Worm (Caenorhabditis elegans) whole organism, L3 larva: ENCODE results near the gene F48E8.4.

Experiments used
- R02D3.7 ChIP-seq: fragments of 150-350 bp; optimal IDR thresholded peaks from 2 replicates; lab custom pipeline; 2014; ENCODE audit warnings: missing biosample characterization, missing genetic modification characterization
- ZK546.5 ChIP-seq: sonication (generic microtip); optimal IDR thresholded peaks from 2 replicates; lab custom pipeline; 2017; ENCODE audit warnings: missing biosample characterization, missing genetic modification characterization
- aly-2 ChIP-seq: fragments of 150-350 bp; optimal IDR thresholded peaks from 2 replicates; lab custom pipeline; 2014; ENCODE audit warnings: missing biosample characterization, missing genetic modification characterization
- ama-1 ChIP-seq: fragments of 150-350 bp; optimal IDR thresholded peaks from 2 replicates; lab custom pipeline; 2018
- ceh-16 ChIP-seq: sonication (generic microtip); optimal IDR thresholded peaks from 2 replicates; lab custom pipeline; 2017; ENCODE audit warnings: missing biosample characterization, missing genetic modification characterization
- ceh-28 ChIP-seq: fragments of 150-350 bp; optimal IDR thresholded peaks from 2 replicates; lab custom pipeline; 2014; ENCODE audit warnings: missing biosample characterization, missing genetic modification reagents, missing genetic modification characterization
- ceh-82 ChIP-seq: fragments of 150-350 bp; optimal IDR thresholded peaks from 2 replicates; lab custom pipeline; 2014; ENCODE audit warnings: missing biosample characterization, missing genetic modification characterization
- ceh-9 ChIP-seq: sonication (generic microtip); optimal IDR thresholded peaks from 2 replicates; lab custom pipeline; 2018; ENCODE audit warnings: missing biosample characterization, missing genetic modification characterization
- daf-12 ChIP-seq: fragments of 150-350 bp; optimal IDR thresholded peaks from 2 replicates; lab custom pipeline; 2014; ENCODE audit warnings: missing biosample characterization, missing genetic modification reagents, missing genetic modification characterization
- egl-27 ChIP-seq: sonication (generic microtip); optimal IDR thresholded peaks from 4 replicates; lab custom pipeline; 2017; ENCODE audit warnings: missing biosample characterization, missing genetic modification reagents, missing genetic modification characterization
- egl-5 ChIP-seq: fragments of 150-350 bp; optimal IDR thresholded peaks from 2 replicates; lab custom pipeline; 2017; ENCODE audit warnings: missing biosample characterization, missing genetic modification reagents, missing genetic modification characterization, inconsistent platforms
- elt-1 ChIP-seq: fragments of 150-350 bp; optimal IDR thresholded peaks from 2 replicates; lab custom pipeline; 2014; ENCODE audit warnings: missing biosample characterization, missing genetic modification characterization
- elt-2 ChIP-seq: sonication (generic microtip); optimal IDR thresholded peaks from 2 replicates; lab custom pipeline; 2016; ENCODE audit warnings: missing genetic modification reagents, mild to moderate bottlenecking, missing genetic modification characterization, missing compliant biosample characterization
- elt-3 ChIP-seq, 3 experiments: fragments of 150-350 bp in 1 of 3; sonication (generic microtip) in 2 of 3; optimal IDR thresholded peaks; 2 replicates in 2 of 3; 4 replicates in 1 of 3; lab custom pipeline; 2014 to 2017; ENCODE audit warnings: missing biosample characterization in 3 of 3, missing genetic modification characterization in 3 of 3
- eor-1 ChIP-seq, 2 experiments: fragments of 150-350 bp; optimal IDR thresholded peaks; 2 replicates each; lab custom pipeline; 2014 to 2018; ENCODE audit warnings: missing biosample characterization in 2 of 2, missing genetic modification characterization in 2 of 2
- fkh-10 ChIP-seq: sonication (generic microtip); optimal IDR thresholded peaks from 2 replicates; lab custom pipeline; 2017; ENCODE audit warnings: missing biosample characterization, missing genetic modification reagents, missing genetic modification characterization
- fkh-2 ChIP-seq: fragments of 150-350 bp; optimal IDR thresholded peaks from 2 replicates; lab custom pipeline; 2014; ENCODE audit warnings: missing biosample characterization, missing genetic modification reagents, missing genetic modification characterization
- fos-1 ChIP-seq: fragments of 150-350 bp; optimal IDR thresholded peaks from 2 replicates; lab custom pipeline; 2014; ENCODE audit warnings: missing biosample characterization, missing genetic modification characterization
- hmg-11 ChIP-seq: sonication (generic microtip); optimal IDR thresholded peaks from 2 replicates; lab custom pipeline; 2016; ENCODE audit warnings: missing genetic modification characterization, missing compliant biosample characterization
- jun-1 ChIP-seq: fragments of 150-350 bp; optimal IDR thresholded peaks from 2 replicates; lab custom pipeline; 2014; ENCODE audit warnings: missing biosample characterization, missing genetic modification reagents, missing genetic modification characterization
- lin-15B ChIP-seq: fragments of 150-350 bp; optimal IDR thresholded peaks from 2 replicates; lab custom pipeline; 2014; ENCODE audit warnings: missing biosample characterization, missing genetic modification characterization
- lin-39 ChIP-seq: fragments of 150-350 bp; optimal IDR thresholded peaks from 2 replicates; lab custom pipeline; 2018; ENCODE audit warnings: missing biosample characterization, missing genetic modification reagents, missing genetic modification characterization
- lsy-12 ChIP-seq: sonication (generic microtip); optimal IDR thresholded peaks from 2 replicates; lab custom pipeline; 2016; ENCODE audit warnings: mild to moderate bottlenecking, missing genetic modification characterization, missing compliant biosample characterization
- mdl-1 ChIP-seq: fragments of 150-350 bp; optimal IDR thresholded peaks from 2 replicates; lab custom pipeline; 2014; ENCODE audit warnings: missing biosample characterization, missing genetic modification characterization
- mml-1 ChIP-seq: fragments of 150-350 bp; sonication (generic microtip); optimal IDR thresholded peaks from 3 replicates; lab custom pipeline; 2014; ENCODE audit warnings: missing biosample characterization, missing genetic modification characterization
- nfya-1 ChIP-seq: sonication (generic microtip); optimal IDR thresholded peaks from 2 replicates; lab custom pipeline; 2017; ENCODE audit warnings: missing genetic modification characterization, mild to moderate bottlenecking, missing compliant biosample characterization, antibody characterized with exemption, moderate library complexity; ENCODE audit not compliant: insufficient read depth
- nhr-11 ChIP-seq: fragments of 150-350 bp; optimal IDR thresholded peaks from 2 replicates; lab custom pipeline; 2014; ENCODE audit warnings: missing biosample characterization, missing genetic modification characterization
- nhr-12 ChIP-seq: fragments of 150-350 bp; optimal IDR thresholded peaks from 2 replicates; lab custom pipeline; 2014; ENCODE audit warnings: missing biosample characterization, missing genetic modification characterization
- nhr-23 ChIP-seq: fragments of 150-350 bp; optimal IDR thresholded peaks from 2 replicates; lab custom pipeline; 2014; ENCODE audit warnings: missing biosample characterization, missing genetic modification reagents, missing genetic modification characterization
- nhr-237 ChIP-seq: fragments of 150-350 bp; optimal IDR thresholded peaks from 2 replicates; lab custom pipeline; 2014; ENCODE audit warnings: missing biosample characterization, missing genetic modification characterization
- nhr-25 ChIP-seq: sonication (generic microtip); optimal IDR thresholded peaks from 2 replicates; lab custom pipeline; 2017; ENCODE audit warnings: missing biosample characterization, missing genetic modification characterization
- nhr-28 ChIP-seq: fragments of 150-350 bp; optimal IDR thresholded peaks from 2 replicates; lab custom pipeline; 2014; ENCODE audit warnings: missing biosample characterization, missing genetic modification characterization
- nhr-43 ChIP-seq: sonication (generic microtip); optimal IDR thresholded peaks from 2 replicates; lab custom pipeline; 2016; ENCODE audit warnings: mild to moderate bottlenecking, missing genetic modification characterization, missing compliant biosample characterization; ENCODE audit not compliant: poor library complexity, severe bottlenecking
- nhr-67 ChIP-seq: fragments of 150-350 bp; optimal IDR thresholded peaks from 2 replicates; lab custom pipeline; 2014; ENCODE audit warnings: missing biosample characterization, missing genetic modification characterization
- nhr-76 ChIP-seq: fragments of 150-350 bp; sonication (generic microtip); optimal IDR thresholded peaks from 5 replicates; lab custom pipeline; 2014; ENCODE audit warnings: missing biosample characterization, missing genetic modification characterization
- nhr-77 ChIP-seq: fragments of 150-350 bp; optimal IDR thresholded peaks from 2 replicates; lab custom pipeline; 2014; ENCODE audit warnings: missing biosample characterization, missing genetic modification characterization
- pha-4 ChIP-seq: fragments of 150-350 bp; optimal IDR thresholded peaks from 2 replicates; lab custom pipeline; 2014; ENCODE audit warnings: missing biosample characterization, missing genetic modification reagents, missing genetic modification characterization
- pqm-1 ChIP-seq: fragments of 150-350 bp; optimal IDR thresholded peaks from 2 replicates; lab custom pipeline; 2017; ENCODE audit warnings: missing biosample characterization, missing genetic modification characterization, inconsistent platforms
- skn-1 ChIP-seq: fragments of 150-350 bp; optimal IDR thresholded peaks from 2 replicates; lab custom pipeline; 2014; ENCODE audit warnings: missing biosample characterization, missing genetic modification characterization
- snpc-4 ChIP-seq: fragments of 150-350 bp; optimal IDR thresholded peaks from 2 replicates; lab custom pipeline; 2014; ENCODE audit warnings: missing biosample characterization, missing genetic modification characterization
- tbx-2 ChIP-seq: sonication (generic microtip); optimal IDR thresholded peaks from 2 replicates; lab custom pipeline; 2016; ENCODE audit warnings: mild to moderate bottlenecking, missing genetic modification characterization, missing compliant biosample characterization
- unc-39 ChIP-seq: sonication (generic microtip); optimal IDR thresholded peaks from 4 replicates; lab custom pipeline; 2017; ENCODE audit warnings: missing biosample characterization, missing genetic modification characterization
- unc-62 ChIP-seq: fragments of 150-350 bp; sonication (generic microtip); optimal IDR thresholded peaks from 4 replicates; lab custom pipeline; 2014; ENCODE audit warnings: missing biosample characterization, missing genetic modification reagents, missing genetic modification characterization
- zag-1 ChIP-seq: fragments of 150-350 bp; optimal IDR thresholded peaks from 2 replicates; lab custom pipeline; 2014; ENCODE audit warnings: missing biosample characterization, missing genetic modification characterization
- ztf-11 ChIP-seq: fragments of 150-350 bp; optimal IDR thresholded peaks from 2 replicates; lab custom pipeline; 2014; ENCODE audit warnings: missing biosample characterization, missing genetic modification characterization
- ztf-4 ChIP-seq: fragments of 150-350 bp; optimal IDR thresholded peaks from 2 replicates; lab custom pipeline; 2014; ENCODE audit warnings: missing biosample characterization, missing genetic modification characterization

Gene F48E8.4

ce11 chrIII:5500732-5501131 is 47.3 kb downstream of the F48E8.4 start:
- TF ChIP-seq nhr-12 (no peak), aly-2 (tag; lab: Kevin White, UChicago) (no peak)

ce11 chrIII:5501358-5502287 is 48.2 kb downstream of the F48E8.4 start, which contains the start of gene R02F2.1:
TSS of gene R02F2.1 (plus strand) at chrIII:5501885.
- no peak for TF ChIP-seq pqm-1 (tag; lab: Kevin White, UChicago)
- peak; percentile 48 for TF ChIP-seq nhr-25 (tag; lab: Kevin White, UChicago)
- TF ChIP-seq elt-2 (tag; lab: Kevin White, UChicago), result peak; percentile 20
- TF ChIP-seq elt-3 (tag; optimal IDR thresholded peaks at IDR 0.05; lab: Kevin White, UChicago), result no peak
- no peak for TF ChIP-seq nhr-11 (tag; lab: Kevin White, UChicago)
- no peak for TF ChIP-seq R02D3.7 (tag; lab: Kevin White, UChicago)
- TF ChIP-seq hmg-11 (tag; lab: Kevin White, UChicago), result peak; percentile 18
- TF ChIP-seq elt-1, result peak; percentile 3
- TF ChIP-seq pha-4 (tag; lab: Kevin White, UChicago), result peak; percentile 70
- TF ChIP-seq ama-1 (lab: Kevin White, UChicago), result peak; percentile 40
- TF ChIP-seq nhr-12, result no peak
- TF ChIP-seq, all 47 proteins: peak for 6

ce11 chrIII:5502915-5503575 is 49.7 kb downstream of the F48E8.4 start:
- no peak for TF ChIP-seq egl-27 (tag; lab: Kevin White, UChicago)
- peak; percentile 44 for TF ChIP-seq ama-1 (lab: Kevin White, UChicago)
- TF ChIP-seq ceh-9 (tag; lab: Kevin White, UChicago), result no peak
- TF ChIP-seq ceh-82 (tag; lab: Kevin White, UChicago), result no peak
- TF ChIP-seq elt-1, result peak; percentile 92
- no peak for TF ChIP-seq nhr-12
- peak; percentile 41 for TF ChIP-seq mdl-1 (tag; lab: Kevin White, UChicago)
- TF ChIP-seq snpc-4 (tag; lab: Kevin White, UChicago), result peak; percentile 39
- TF ChIP-seq nhr-67 (tag; lab: Kevin White, UChicago), result no peak
- TF ChIP-seq lin-15B (tag; lab: Kevin White, UChicago), result peak; percentile 19
- TF ChIP-seq mml-1 (tag; lab: Kevin White, UChicago), result no peak
- peak; percentile 53 for TF ChIP-seq nfya-1 (tag; lab: Kevin White, UChicago)
- TF ChIP-seq nhr-11 (tag; lab: Kevin White, UChicago), result peak; percentile 8
- no peak for TF ChIP-seq nhr-77
- no peak for TF ChIP-seq zag-1
- no peak for TF ChIP-seq aly-2 (tag; lab: Kevin White, UChicago)
- no peak for TF ChIP-seq nhr-237 (tag; lab: Kevin White, UChicago)
- peak; percentile 53 for TF ChIP-seq fkh-10 (GFP tag; lab: Kevin White, UChicago)
- TF ChIP-seq ztf-4 (tag; lab: Kevin White, UChicago), result no peak
- no peak for TF ChIP-seq fkh-2 (tag; lab: Kevin White, UChicago)
- no peak for TF ChIP-seq unc-39
- peak; percentile 3 for TF ChIP-seq unc-62 (GFP tag; lab: Kevin White, UChicago)
- peak; percentile 39 for TF ChIP-seq lsy-12 (tag; lab: Kevin White, UChicago)
- no peak for TF ChIP-seq ztf-11
- no peak for TF ChIP-seq ceh-28 (tag; lab: Kevin White, UChicago)
- TF ChIP-seq ZK546.5 (tag; lab: Kevin White, UChicago), result no peak
- TF ChIP-seq nhr-28 (tag; lab: Kevin White, UChicago), result no peak
- no peak for TF ChIP-seq ceh-16
- TF ChIP-seq skn-1 (tag; lab: Kevin White, UChicago), result peak; percentile 57
- peak; percentile 29 for TF ChIP-seq lin-39 (tag; lab: Kevin White, UChicago)
- peak; percentile 85 for TF ChIP-seq nhr-23 (tag; lab: Kevin White, UChicago)
- TF ChIP-seq nhr-76 (tag; lab: Kevin White, UChicago), result no peak
- no peak for TF ChIP-seq tbx-2 (tag; lab: Kevin White, UChicago)
- TF ChIP-seq daf-12 (tag; lab: Kevin White, UChicago), result no peak
- peak; percentile 51 for TF ChIP-seq hmg-11 (tag; lab: Kevin White, UChicago)
- TF ChIP-seq R02D3.7 (tag; lab: Kevin White, UChicago), result no peak
- TF ChIP-seq pha-4 (tag; lab: Kevin White, UChicago), result peak; percentile 64
- TF ChIP-seq jun-1 (tag; lab: Kevin White, UChicago), result peak; percentile 28
- TF ChIP-seq eor-1 (tag; optimal IDR thresholded peaks at IDR 0.05; lab: Kevin White, UChicago), result no peak
- TF ChIP-seq elt-2 (tag; lab: Kevin White, UChicago), result peak; percentile 93
- no peak for TF ChIP-seq egl-5 (tag; lab: Kevin White, UChicago)
- no peak for TF ChIP-seq fos-1 (tag; lab: Kevin White, UChicago)
- peak; percentile 72 for TF ChIP-seq nhr-43 (tag; lab: Kevin White, UChicago)
- TF ChIP-seq pqm-1 (tag; lab: Kevin White, UChicago), result peak; percentile 82
